Worm (Caenorhabditis elegans) whole organism, L4 larva: ENCODE measurements around the gene H03E18.1.

Source experiments
- F26F4.8 ChIP-seq: fragments of 200-800 bp; sonication (Bioruptor generic); conservative IDR thresholded peaks from 2 replicates; pipeline ENCODE4 v1.3.6; 2022; ENCODE audit warnings: missing genetic modification characterization, missing compliant biosample characterization
- F44E2.7 ChIP-seq: fragments of 200-800 bp; sonication (Bioruptor generic); IDR thresholded peaks from 2 replicates; pipeline ENCODE4 v2.1.2; 2022; ENCODE audit warnings: missing genetic modification characterization, missing compliant biosample characterization
- F49E8.2 ChIP-seq: sonication (generic microtip); optimal IDR thresholded peaks from 2 replicates; lab custom pipeline; 2016; ENCODE audit warnings: missing compliant biosample characterization, mild to moderate bottlenecking, missing genetic modification characterization, borderline replicate concordance
- T20F7.1 ChIP-seq: fragments of 200-800 bp; sonication (Bioruptor generic); optimal IDR thresholded peaks from 2 replicates; lab custom pipeline; 2018; ENCODE audit warnings: mild to moderate bottlenecking, missing genetic modification characterization, missing compliant biosample characterization
- Y105C5A.15 ChIP-seq: fragments of 200-800 bp; sonication (Bioruptor generic); IDR thresholded peaks from 2 replicates; pipeline ENCODE4 v1.3.6; 2022; ENCODE audit warnings: missing genetic modification characterization, missing compliant biosample characterization
- aha-1 ChIP-seq: fragments of 150-350 bp; peaks from one replicate; lab custom pipeline; 2014; ENCODE audit warnings: missing biosample characterization, missing genetic modification characterization
- aly-2 ChIP-seq: sonication (generic microtip); optimal IDR thresholded peaks from 2 replicates; lab custom pipeline; 2018; ENCODE audit warnings: missing biosample characterization, missing genetic modification characterization
- attf-4 ChIP-seq: sonication (generic microtip); optimal IDR thresholded peaks from 3 replicates; lab custom pipeline; 2017; ENCODE audit warnings: missing biosample characterization, missing genetic modification characterization
- ces-1 ChIP-seq: fragments of 150-350 bp; sonication (generic microtip); optimal IDR thresholded peaks from 4 replicates; lab custom pipeline; 2014; ENCODE audit warnings: missing biosample characterization, missing genetic modification reagents, missing genetic modification characterization
- cey-2 ChIP-seq: sonication (generic microtip); optimal IDR thresholded peaks from 3 replicates; lab custom pipeline; 2017; ENCODE audit warnings: missing genetic modification characterization, mild to moderate bottlenecking, missing compliant biosample characterization, antibody characterized with exemption, borderline replicate concordance; ENCODE audit not compliant: insufficient read depth
- daf-16 ChIP-seq, 3 experiments: sonication (generic microtip); optimal IDR thresholded peaks; 2 replicates each; lab custom pipeline; 2016 to 2017; ENCODE audit warnings: missing genetic modification characterization in 3 of 3, missing genetic modification reagents in 3 of 3, mild to moderate bottlenecking in 2 of 3, missing compliant biosample characterization in 2 of 3, missing biosample characterization in 1 of 3, moderate library complexity in 1 of 3
- egl-43 ChIP-seq: fragments of 200-800 bp; sonication (Bioruptor generic); IDR thresholded peaks from 2 replicates; pipeline ENCODE4 v1.3.6; 2022; ENCODE audit warnings: missing genetic modification reagents, missing genetic modification characterization, missing compliant biosample characterization
- gei-8 ChIP-seq: fragments of 200-800 bp; sonication (Bioruptor generic); optimal IDR thresholded peaks from 2 replicates; lab custom pipeline; 2018; ENCODE audit warnings: mild to moderate bottlenecking, missing genetic modification characterization, missing compliant biosample characterization
- hif-1 ChIP-seq, 2 experiments: sonication (generic microtip); optimal IDR thresholded peaks; 2 replicates each; lab custom pipeline; 2016 to 2017; ENCODE audit warnings: missing compliant biosample characterization in 2 of 2, missing genetic modification characterization in 2 of 2, missing genetic modification reagents in 2 of 2, missing genotype in 2 of 2, mild to moderate bottlenecking in 1 of 2
- hlh-30 ChIP-seq: sonication (generic microtip); optimal IDR thresholded peaks from 2 replicates; lab custom pipeline; 2017; ENCODE audit warnings: antibody characterized with exemption, mild to moderate bottlenecking, missing genetic modification characterization, missing compliant biosample characterization; ENCODE audit not compliant: insufficient read depth
- hmg-1.1 ChIP-seq: fragments of 200-800 bp; sonication (Bioruptor generic); IDR thresholded peaks from 2 replicates; pipeline ENCODE4 v1.3.6; 2022; ENCODE audit warnings: missing genetic modification reagents, missing genetic modification characterization, missing compliant biosample characterization
- lin-38 ChIP-seq: fragments of 200-800 bp; sonication (Bioruptor generic); IDR thresholded peaks from 2 replicates; pipeline ENCODE4 v1.3.6; 2022; ENCODE audit warnings: missing genetic modification reagents, missing genetic modification characterization, missing compliant biosample characterization
- lsy-2 ChIP-seq, 2 experiments: fragments of 150-350 bp in 1 of 2; sonication (generic microtip) in 1 of 2; optimal IDR thresholded peaks; 2 replicates each; lab custom pipeline; 2014 to 2017; ENCODE audit warnings: missing biosample characterization in 2 of 2, missing genetic modification characterization in 2 of 2
- madf-9 ChIP-seq: fragments of 200-800 bp; sonication (Bioruptor generic); conservative IDR thresholded peaks from 2 replicates; pipeline ENCODE4 v1.3.6; 2022; ENCODE audit warnings: missing genetic modification reagents, missing genetic modification characterization, missing compliant biosample characterization
- mdl-1 ChIP-seq, 2 experiments: fragments of 150-350 bp in 1 of 2; sonication (generic microtip) in 1 of 2; optimal IDR thresholded peaks; 2 replicates each; lab custom pipeline; 2014 to 2017; ENCODE audit warnings: missing biosample characterization in 2 of 2, missing genetic modification characterization in 2 of 2
- mep-1 ChIP-seq: fragments of 150-350 bp; sonication (generic microtip); optimal IDR thresholded peaks from 3 replicates; lab custom pipeline; 2014; ENCODE audit warnings: missing biosample characterization, missing genetic modification characterization
- mes-2 ChIP-seq: sonication (generic microtip); optimal IDR thresholded peaks from 2 replicates; lab custom pipeline; 2016; ENCODE audit warnings: missing genotype, mild to moderate bottlenecking, missing genetic modification characterization, missing compliant biosample characterization; ENCODE audit not compliant: poor library complexity, severe bottlenecking
- mxl-3 ChIP-seq: fragments of 200-800 bp; sonication (Bioruptor generic); optimal IDR thresholded peaks from 2 replicates; lab custom pipeline; 2018; ENCODE audit warnings: mild to moderate bottlenecking, missing genetic modification characterization, missing compliant biosample characterization
- nhr-102 ChIP-seq: sonication (generic microtip); optimal IDR thresholded peaks from 2 replicates; lab custom pipeline; 2016; ENCODE audit warnings: mild to moderate bottlenecking, missing genetic modification characterization, moderate library complexity, missing compliant biosample characterization
- nhr-111 ChIP-seq: fragments of 200-800 bp; sonication (Bioruptor generic); optimal IDR thresholded peaks from 2 replicates; lab custom pipeline; 2018; ENCODE audit warnings: mild to moderate bottlenecking, missing genetic modification characterization, missing compliant biosample characterization
- nhr-237 ChIP-seq: sonication (generic microtip); optimal IDR thresholded peaks from 2 replicates; lab custom pipeline; 2017; ENCODE audit warnings: missing biosample characterization, missing genetic modification characterization
- nhr-48 ChIP-seq: sonication (generic microtip); optimal IDR thresholded peaks from 2 replicates; lab custom pipeline; 2016; ENCODE audit warnings: mild to moderate bottlenecking, missing genetic modification characterization, missing compliant biosample characterization
- skn-1 ChIP-seq: fragments of 150-350 bp; optimal IDR thresholded peaks from 2 replicates; lab custom pipeline; 2014; ENCODE audit warnings: missing biosample characterization, missing genetic modification characterization
- snpc-4 ChIP-seq: fragments of 150-350 bp; optimal IDR thresholded peaks from 2 replicates; lab custom pipeline; 2014; ENCODE audit warnings: missing biosample characterization, missing genetic modification characterization
- unc-62 ChIP-seq, 3 experiments: fragments of 150-350 bp in 1 of 3; sonication (generic microtip); optimal IDR thresholded peaks in 2 of 3; peaks in 1 of 3; 1 replicate in 1 of 3; 2 replicates in 2 of 3; lab custom pipeline; 2014 to 2017; ENCODE audit warnings: missing biosample characterization in 3 of 3, missing genetic modification characterization in 3 of 3, missing genetic modification reagents in 3 of 3, missing genotype in 1 of 3
- vab-7 ChIP-seq: fragments of 200-800 bp; sonication (Bioruptor generic); IDR thresholded peaks from 2 replicates; pipeline ENCODE4 v1.3.6; 2022; ENCODE audit warnings: missing genetic modification reagents, missing genetic modification characterization, missing compliant biosample characterization
- zfp-3 ChIP-seq: fragments of 200-800 bp; sonication (Bioruptor generic); conservative IDR thresholded peaks from 2 replicates; pipeline ENCODE4 v1.3.6; 2022; ENCODE audit warnings: missing genetic modification reagents, missing genetic modification characterization, missing compliant biosample characterization

The H03E18.1 gene

DNA sequence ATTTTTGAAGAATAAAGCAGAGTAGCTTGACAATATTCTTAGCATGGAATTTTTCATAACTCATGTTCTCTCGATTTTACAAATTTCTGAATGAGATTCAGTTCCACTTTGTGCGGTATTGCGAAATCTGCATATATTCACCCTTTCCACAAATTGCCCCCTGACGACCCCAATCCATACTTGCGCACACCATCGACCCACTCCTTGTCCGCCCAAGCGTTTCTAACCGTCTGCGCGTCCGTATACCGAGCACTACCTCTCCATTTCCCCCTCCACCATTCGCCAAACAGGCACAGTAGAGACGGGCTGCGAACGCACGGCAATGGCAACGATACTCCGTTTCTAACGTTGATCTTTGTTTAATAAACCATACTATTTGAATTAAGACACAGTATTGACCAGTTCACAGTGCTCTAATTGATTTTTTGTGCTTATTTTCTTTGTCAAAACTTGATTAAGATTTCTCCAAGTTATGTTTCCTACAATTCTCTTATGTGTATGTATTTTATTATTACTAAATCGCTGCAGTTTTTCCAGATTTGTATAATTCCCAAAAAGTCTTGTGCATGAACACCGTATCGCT, 49.0 kb downstream of the H03E18.1 start, which contains the start of gene utx-1 (continued):
- TF ChIP-seq daf-16 (GFP tag; optimal IDR thresholded peaks at IDR 0.05; lab: Kevin White, UChicago): no peak
- TF ChIP-seq daf-16 (tag; optimal IDR thresholded peaks at IDR 0.05; lab: Kevin White, UChicago): peak; percentile 18
- TF ChIP-seq nhr-48: no peak
- no peak for TF ChIP-seq Y105C5A.15 (GFP tag; lab: Robert Waterston, UW)
- TF ChIP-seq madf-9: no peak
- peak; percentile 72 for TF ChIP-seq T20F7.1 (GFP tag; lab: Kevin White, UChicago)
- TF ChIP-seq egl-43: 0 out of 2 replicates have a peak, but pooled peaks have one; percentile 8
- TF ChIP-seq nhr-102 (tag; lab: Kevin White, UChicago): peak; percentile 31
- TF ChIP-seq F49E8.2: no peak
- no peak for TF ChIP-seq cey-2 (tag; lab: Kevin White, UChicago)
- TF ChIP-seq aly-2 (tag; lab: Kevin White, UChicago): no peak
- TF ChIP-seq ces-1: no peak
- no peak for TF ChIP-seq nhr-237
- no peak for TF ChIP-seq vab-7 (GFP tag; lab: Robert Waterston, UW)
- no peak for TF ChIP-seq F26F4.8 (GFP tag; lab: Robert Waterston, UW)
- TF ChIP-seq mep-1 (tag; lab: Kevin White, UChicago): peak; percentile 31
- TF ChIP-seq lin-38 (GFP tag; lab: Robert Waterston, UW): no peak
- no peak for TF ChIP-seq skn-1
- peak in 1 of 2 experiments; percentile 21 for TF ChIP-seq hif-1 (tag; optimal IDR thresholded peaks at IDR 0.05; lab: Kevin White, UChicago)
- TF ChIP-seq attf-4: no peak
- 0 out of 2 replicates have a peak, but pooled peaks have one; percentile 42 for TF ChIP-seq hmg-1.1
- no peak for TF ChIP-seq F44E2.7 (GFP tag; lab: Robert Waterston, UW)
- TF ChIP-seq snpc-4: no peak
- TF ChIP-seq hlh-30 (tag; lab: Kevin White, UChicago): peak; percentile 30
- TF ChIP-seq gei-8: no peak
- TF ChIP-seq aha-1: peak; percentile 77
- peak; percentile 2 for TF ChIP-seq mxl-3
- TF ChIP-seq nhr-111 (GFP tag; lab: Kevin White, UChicago): no peak
- peak; percentile 69 for TF ChIP-seq mes-2 (tag; lab: Kevin White, UChicago)
- peak in 1 of 2 experiments; percentile 31 for TF ChIP-seq mdl-1 (tag; optimal IDR thresholded peaks at IDR 0.05; lab: Kevin White, UChicago)
- peak in 1 of 2 experiments; percentile 10 for TF ChIP-seq lsy-2 (tag; optimal IDR thresholded peaks at IDR 0.05; lab: Kevin White, UChicago)
- TF ChIP-seq zfp-3: no peak

DNA sequence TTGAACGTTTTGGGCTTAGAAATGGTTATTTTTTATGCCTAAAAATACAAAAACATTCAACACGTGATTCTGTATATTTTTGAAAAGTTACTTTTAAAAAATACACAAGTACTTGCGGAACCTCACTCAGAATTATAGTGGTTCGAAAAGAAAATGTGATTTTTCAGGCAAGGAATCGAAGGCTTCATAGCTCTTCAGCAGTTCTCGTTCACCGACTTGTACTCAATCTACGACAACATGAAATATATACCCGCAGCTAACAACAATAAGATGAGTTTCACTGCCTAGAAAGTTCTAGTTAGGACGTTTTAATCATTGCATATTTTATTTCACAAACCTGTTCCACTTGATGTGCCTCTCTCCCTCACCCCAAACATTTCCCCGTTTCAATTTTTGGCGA, 54.9 kb downstream of the H03E18.1 start:
- TF ChIP-seq unc-62 (GFP tag; optimal IDR thresholded peaks at IDR 0.05 in 1 of 2; lab: Kevin White, UChicago) (peak in 1 of 2 experiments; percentile 90), unc-62 (tag; optimal IDR thresholded peaks at IDR 0.05; lab: Kevin White, UChicago) (no peak), vab-7 (GFP tag; lab: Robert Waterston, UW) (no peak), lin-38 (GFP tag; lab: Robert Waterston, UW) (no peak)
